Fruit fly (Drosophila melanogaster) whole organism, embryonic: ENCODE results near the gene TfIIS.
A peak's percentile ranks its signal among the peaks of the same experiment; 100 is the strongest.

Experiments
- Aef1 ChIP-seq: fragments of 200-800 bp; sonication (Bioruptor generic); IDR thresholded peaks from 3 replicates; pipeline ENCODE4 v1.3.6; 2022; ENCODE audit warnings: missing biosample characterization, missing genetic modification characterization
- Atf6 ChIP-seq: fragments of 200-800 bp; sonication (Bioruptor generic); IDR thresholded peaks from 2 replicates; pipeline ENCODE4 v1.3.6; 2022; ENCODE audit warnings: missing biosample characterization, missing genetic modification characterization
- CG10462 ChIP-seq: fragments of 200-800 bp; sonication (Bioruptor generic); optimal IDR thresholded peaks from 2 replicates; lab custom pipeline; 2016; ENCODE audit warnings: missing biosample characterization, missing genetic modification characterization
- CG11398 ChIP-seq: fragments of 200-800 bp; sonication (Bioruptor generic); optimal IDR thresholded peaks from 2 replicates; lab custom pipeline; 2016; ENCODE audit warnings: missing biosample characterization, missing genetic modification characterization
- CG12155 ChIP-seq: fragments of 200-800 bp; sonication (Bioruptor generic); optimal IDR thresholded peaks from 3 replicates; lab custom pipeline; 2016; ENCODE audit warnings: missing biosample characterization, missing genetic modification characterization
- CG1602 ChIP-seq: fragments of 200-800 bp; sonication (Bioruptor generic); optimal IDR thresholded peaks from 3 replicates; lab custom pipeline; 2016; ENCODE audit warnings: missing biosample characterization, missing genetic modification characterization
- CG16815 ChIP-seq: fragments of 200-800 bp; sonication (Bioruptor generic); optimal IDR thresholded peaks from 3 replicates; lab custom pipeline; 2017; ENCODE audit warnings: missing biosample characterization, mild to moderate bottlenecking, missing genetic modification characterization
- CG17359 ChIP-seq: fragments of 200-800 bp; sonication (Bioruptor generic); optimal IDR thresholded peaks from 3 replicates; lab custom pipeline; 2018; ENCODE audit warnings: missing biosample characterization, mild to moderate bottlenecking, missing genetic modification characterization, moderate library complexity
- CG17361 ChIP-seq: fragments of 200-800 bp; sonication (Bioruptor generic); IDR thresholded peaks from 3 replicates; pipeline ENCODE4 v1.3.6; 2022; ENCODE audit warnings: missing biosample characterization, missing genetic modification characterization
- CG17612 ChIP-seq: fragments of 200-800 bp; sonication (Bioruptor generic); IDR thresholded peaks from 2 replicates; pipeline ENCODE4 v1.3.6; 2022; ENCODE audit warnings: missing biosample characterization, missing genetic modification characterization
- CG17829 ChIP-seq: fragments of 200-800 bp; optimal IDR thresholded peaks from 2 replicates; lab custom pipeline; 2019; ENCODE audit warnings: missing biosample characterization, mild to moderate bottlenecking, missing genetic modification characterization, moderate library complexity
- CG1792 ChIP-seq: fragments of 200-800 bp; sonication (Bioruptor generic); optimal IDR thresholded peaks from 2 replicates; lab custom pipeline; 2016; ENCODE audit warnings: missing biosample characterization, missing genetic modification characterization
- CG18011 ChIP-seq: fragments of 200-800 bp; sonication (Bioruptor generic); optimal IDR thresholded peaks from 2 replicates; lab custom pipeline; 2017; ENCODE audit warnings: missing biosample characterization, missing genetic modification characterization, mild to moderate bottlenecking, moderate library complexity, missing genotype
- CG18476 ChIP-seq: fragments of 200-800 bp; sonication (Bioruptor generic); optimal IDR thresholded peaks from 2 replicates; lab custom pipeline; 2016; ENCODE audit warnings: missing biosample characterization, mild to moderate bottlenecking, missing genetic modification characterization
- CG18764 ChIP-seq: fragments of 200-800 bp; sonication (Bioruptor generic); optimal IDR thresholded peaks from 3 replicates; lab custom pipeline; 2016; ENCODE audit warnings: missing biosample characterization, missing genetic modification characterization
- CG2678 ChIP-seq: fragments of 200-800 bp; sonication (Bioruptor generic); optimal IDR thresholded peaks from 3 replicates; lab custom pipeline; 2019; ENCODE audit warnings: missing biosample characterization, mild to moderate bottlenecking, missing genetic modification characterization, moderate library complexity
- CG4328 ChIP-seq: fragments of 200-800 bp; sonication (Bioruptor generic); optimal IDR thresholded peaks from 3 replicates; lab custom pipeline; 2017; ENCODE audit warnings: missing biosample characterization, missing genetic modification reagents, missing genetic modification characterization
- CG43689 ChIP-seq: fragments of 200-800 bp; sonication (Bioruptor generic); IDR thresholded peaks from 2 replicates; pipeline ENCODE4 v1.3.6; 2022; ENCODE audit warnings: missing biosample characterization, missing genetic modification characterization
- CG5180 ChIP-seq: fragments of 200-800 bp; sonication (Bioruptor generic); optimal IDR thresholded peaks from 3 replicates; lab custom pipeline; 2017; ENCODE audit warnings: missing biosample characterization, missing genetic modification characterization, mild to moderate bottlenecking, moderate library complexity, missing genetic modification reagents
- CG5953 ChIP-seq: fragments of 200-800 bp; sonication (Bioruptor generic); IDR thresholded peaks from 2 replicates; pipeline ENCODE4 v1.3.6; 2022; ENCODE audit warnings: missing biosample characterization, missing genetic modification characterization
- CG6854 ChIP-seq: fragments of 200-800 bp; sonication (Bioruptor generic); optimal IDR thresholded peaks from 3 replicates; lab custom pipeline; 2017; ENCODE audit warnings: missing biosample characterization, mild to moderate bottlenecking, missing genetic modification characterization
- CG7987 ChIP-seq: fragments of 200-800 bp; sonication (Bioruptor generic); optimal IDR thresholded peaks from 2 replicates; lab custom pipeline; 2018; ENCODE audit warnings: missing biosample characterization, mild to moderate bottlenecking, missing genetic modification characterization, moderate library complexity
- CG8944 ChIP-seq: fragments of 200-800 bp; sonication (Bioruptor generic); optimal IDR thresholded peaks from 3 replicates; lab custom pipeline; 2016; ENCODE audit warnings: missing biosample characterization, missing genetic modification characterization
- CG9609 ChIP-seq: fragments of 200-800 bp; sonication (Bioruptor generic); optimal IDR thresholded peaks from 3 replicates; lab custom pipeline; 2016; ENCODE audit warnings: missing biosample characterization, missing genetic modification characterization
- CG9817 ChIP-seq: fragments of 200-800 bp; sonication (Bioruptor generic); optimal IDR thresholded peaks from 2 replicates; lab custom pipeline; 2018; ENCODE audit warnings: missing biosample characterization, mild to moderate bottlenecking, missing genetic modification characterization, moderate library complexity
- CTCF ChIP-seq: fragments of 200-800 bp; sonication (Bioruptor generic); optimal IDR thresholded peaks from 2 replicates; lab custom pipeline; 2017; ENCODE audit warnings: missing biosample characterization, mild to moderate bottlenecking, missing genetic modification characterization, moderate library complexity
- CkIIα-i1 ChIP-seq: fragments of 200-800 bp; sonication (Bioruptor generic); IDR thresholded peaks from 2 replicates; pipeline ENCODE4 v1.3.6; 2022; ENCODE audit warnings: missing biosample characterization, missing genetic modification characterization
- Drgx ChIP-seq: fragments of 200-800 bp; sonication (Bioruptor generic); IDR thresholded peaks from 2 replicates; pipeline ENCODE4 v1.3.6; 2022; ENCODE audit warnings: missing biosample characterization, missing genetic modification characterization
- Ets65A ChIP-seq: fragments of 200-800 bp; sonication (Bioruptor generic); peaks from one replicate; lab custom pipeline; 2016; ENCODE audit warnings: missing biosample characterization, missing genetic modification characterization
- HLHmδ ChIP-seq: fragments of 200-800 bp; sonication (Bioruptor generic); optimal IDR thresholded peaks from 2 replicates; lab custom pipeline; 2018; ENCODE audit warnings: missing biosample characterization, mild to moderate bottlenecking, missing genetic modification characterization, moderate library complexity
- Hey ChIP-seq: fragments of 200-800 bp; sonication (Bioruptor generic); optimal IDR thresholded peaks from 3 replicates; lab custom pipeline; 2018; ENCODE audit warnings: missing biosample characterization, mild to moderate bottlenecking, missing genetic modification characterization
- Hsf ChIP-seq: fragments of 200-800 bp; sonication (Bioruptor generic); optimal IDR thresholded peaks from 3 replicates; lab custom pipeline; 2016; ENCODE audit warnings: missing biosample characterization, missing genetic modification characterization
- Nf-YA ChIP-seq: fragments of 200-800 bp; sonication (Bioruptor generic); IDR thresholded peaks from 2 replicates; pipeline ENCODE4 v1.3.6; 2022; ENCODE audit warnings: missing biosample characterization, missing genetic modification characterization
- btn ChIP-seq: fragments of 200-800 bp; sonication (Bioruptor generic); optimal IDR thresholded peaks from 2 replicates; lab custom pipeline; 2016; ENCODE audit warnings: missing biosample characterization, missing genetic modification characterization
- cwo ChIP-seq: fragments of 200-800 bp; sonication (Bioruptor generic); optimal IDR thresholded peaks from 3 replicates; lab custom pipeline; 2017; ENCODE audit warnings: missing biosample characterization, missing genetic modification characterization, mild to moderate bottlenecking, moderate library complexity, missing genetic modification reagents
- dpn ChIP-seq, 2 experiments: fragments of 200-800 bp; sonication (Bioruptor generic); optimal IDR thresholded peaks; 3 replicates each; lab custom pipeline; 2016; ENCODE audit warnings: missing biosample characterization in 2 of 2, missing genetic modification characterization in 2 of 2
- h ChIP-seq: fragments of >200 bp; optimal IDR thresholded peaks from 2 replicates; lab custom pipeline; 2017
- lab ChIP-seq: fragments of 200-800 bp; sonication (Bioruptor generic); optimal IDR thresholded peaks from 3 replicates; lab custom pipeline; 2017; ENCODE audit warnings: missing biosample characterization, missing genetic modification characterization, mild to moderate bottlenecking, moderate library complexity, missing genetic modification reagents
- lilli ChIP-seq: fragments of 200-800 bp; sonication (Bioruptor generic); optimal IDR thresholded peaks from 3 replicates; lab custom pipeline; 2016; ENCODE audit warnings: missing biosample characterization, missing genetic modification characterization
- nerfin-1 ChIP-seq: fragments of 200-800 bp; sonication (Bioruptor generic); optimal IDR thresholded peaks from 3 replicates; lab custom pipeline; 2019; ENCODE audit warnings: missing biosample characterization, mild to moderate bottlenecking, missing genetic modification characterization, moderate library complexity
- repo ChIP-seq: fragments of 200-800 bp; sonication (Bioruptor generic); optimal IDR thresholded peaks from 2 replicates; lab custom pipeline; 2016; ENCODE audit warnings: missing biosample characterization, missing genetic modification characterization
- ro ChIP-seq: fragments of 200-800 bp; sonication (Bioruptor generic); IDR thresholded peaks from 2 replicates; pipeline ENCODE4 v1.3.6; 2022; ENCODE audit warnings: missing biosample characterization, missing genetic modification characterization
- salm ChIP-seq: fragments of 200-800 bp; sonication (Bioruptor generic); optimal IDR thresholded peaks from 2 replicates; lab custom pipeline; 2018; ENCODE audit warnings: missing biosample characterization, mild to moderate bottlenecking, missing genetic modification characterization
- shn ChIP-seq: fragments of 200-800 bp; sonication (Bioruptor generic); optimal IDR thresholded peaks from 3 replicates; lab custom pipeline; 2016; ENCODE audit warnings: missing biosample characterization, missing genetic modification characterization
- sima ChIP-seq: fragments of 200-800 bp; sonication (Bioruptor generic); optimal IDR thresholded peaks from 2 replicates; lab custom pipeline; 2016; ENCODE audit warnings: missing biosample characterization, missing genetic modification characterization
- so ChIP-seq: fragments of 200-800 bp; sonication (Bioruptor generic); IDR thresholded peaks from 3 replicates; pipeline ENCODE4 v1.3.6; 2022; ENCODE audit warnings: missing biosample characterization, missing genetic modification characterization
- sr ChIP-seq: fragments of 200-800 bp; sonication (Bioruptor generic); IDR thresholded peaks from 3 replicates; pipeline ENCODE4 v1.3.6; 2022; ENCODE audit warnings: missing biosample characterization, missing genetic modification characterization
- tll ChIP-seq, 2 experiments: fragments of 200-800 bp in 1 of 2; fragments of >200 bp in 1 of 2; sonication (Bioruptor generic) in 1 of 2; optimal IDR thresholded peaks; 2 replicates each; lab custom pipeline; 2017 to 2019; ENCODE audit warnings: missing biosample characterization in 2 of 2, missing genetic modification characterization in 2 of 2, mild to moderate bottlenecking in 1 of 2, moderate library complexity in 1 of 2
- trem ChIP-seq: fragments of 200-800 bp; optimal IDR thresholded peaks from 3 replicates; lab custom pipeline; 2019; ENCODE audit warnings: missing biosample characterization, mild to moderate bottlenecking, missing genetic modification characterization, moderate library complexity
- wek ChIP-seq: fragments of 200-800 bp; sonication (Bioruptor generic); optimal IDR thresholded peaks from 3 replicates; lab custom pipeline; 2018; ENCODE audit warnings: missing biosample characterization, mild to moderate bottlenecking, missing genetic modification characterization, moderate library complexity
- z ChIP-seq: fragments of 200-800 bp; sonication (Bioruptor generic); IDR thresholded peaks from 3 replicates; pipeline ENCODE4 v1.3.6; 2022; ENCODE audit warnings: missing biosample characterization, missing genetic modification characterization
- zen ChIP-seq: fragments of 200-800 bp; sonication (Bioruptor generic); optimal IDR thresholded peaks from 3 replicates; lab custom pipeline; 2018; ENCODE audit warnings: missing biosample characterization, mild to moderate bottlenecking, missing genetic modification characterization, moderate library complexity

TfIIS gene

dm6 chr2L:15009703-15010102, 50.9 kb downstream of the TfIIS start, which contains the start of the genes THG and Rnmt (continued):
- TF ChIP-seq Atf6 (GFP tag; lab: Robert Waterston, UW) (peak; percentile 87), Hey (tag; lab: Kevin White, UChicago) (no peak), CTCF (GFP tag; lab: Kevin White, UChicago) (no peak), CG18764 (peak; percentile 71), CG8944 (GFP tag; lab: Kevin White, UChicago) (peak; percentile 30), CG7987 (GFP tag; lab: Kevin White, UChicago) (no peak), CG16815 (peak; percentile 75), CG9817 (tag; lab: Kevin White, UChicago) (peak; percentile 90), CG4328 (peak; percentile 50), lilli (peak; percentile 90), sr (GFP tag; lab: Robert Waterston, UW) (peak; percentile 11; the same call in 1 of the 3 replicates), shn (GFP tag; lab: Kevin White, UChicago) (peak; percentile 33), CG5180 (GFP tag; lab: Kevin White, UChicago) (no peak), CG6854 (GFP tag; lab: Kevin White, UChicago) (no peak), CG18011 (peak; percentile 78), z (GFP tag; lab: Robert Waterston, UW) (peak; percentile 67; the same call in 2 of the 3 replicates), lab (GFP tag; lab: Kevin White, UChicago) (peak; percentile 80), CG1602 (GFP tag; lab: Kevin White, UChicago) (peak; percentile 87), HLHmδ (no peak), CG17612 (no peak), CG2678 (peak; percentile 81), tll (GFP tag; optimal IDR thresholded peaks at IDR 0.05; lab: Kevin White, UChicago) (no peak), cwo (GFP tag; lab: Kevin White, UChicago) (peak; percentile 52), Nf-YA (no peak), so (peak; percentile 60; the same call in 1 of the 3 replicates), CG11398 (no peak), Hsf (peak; percentile 84), CkIIα-i1 (GFP tag; lab: Robert Waterston, UW) (peak; percentile 57; the same call in 1 of the 2 replicates), salm (peak; percentile 51), dpn (GFP tag; optimal IDR thresholded peaks at IDR 0.05; lab: Kevin White, UChicago) (peak; percentile 68 to 90), repo (GFP tag; lab: Kevin White, UChicago) (peak; percentile 29), CG12155 (GFP tag; lab: Kevin White, UChicago) (peak; percentile 84), btn (GFP tag; lab: Kevin White, UChicago) (no peak), Drgx (GFP tag; lab: Robert Waterston, UW) (peak; percentile 55), CG1792 (GFP tag; lab: Kevin White, UChicago) (peak; percentile 26), CG43689 (GFP tag; lab: Robert Waterston, UW) (no peak), CG18476 (GFP tag; lab: Kevin White, UChicago) (peak; percentile 62), CG10462 (peak; percentile 71), CG5953 (peak; percentile 71), zen (tag; lab: Kevin White, UChicago) (peak; percentile 83), Ets65A (GFP tag; lab: Kevin White, UChicago) (peak; percentile 93), CG17829 (tag; lab: Kevin White, UChicago) (peak; percentile 85), ro (GFP tag; lab: Robert Waterston, UW) (peak; percentile 36; the same call in 1 of the 2 replicates), sima (GFP tag; lab: Kevin White, UChicago) (no peak), h (lab: Kevin White, UChicago) (no peak), trem (tag; lab: Kevin White, UChicago) (peak; percentile 85), nerfin-1 (tag; lab: Kevin White, UChicago) (peak; percentile 55), wek (GFP tag; lab: Kevin White, UChicago) (no peak), CG17359 (peak; percentile 72), Aef1 (peak; percentile 82), CG9609 (GFP tag; lab: Kevin White, UChicago) (no peak), CG17361 (GFP tag; lab: Robert Waterston, UW) (peak; percentile 78)
